Worm (Caenorhabditis elegans) whole organism, late embryonic: ENCODE measurements around the gene K11H3.5.

Experiments used
- Y22D7AL.16 ChIP-seq: sonication (generic microtip); optimal IDR thresholded peaks from 2 replicates; lab custom pipeline; 2016; ENCODE audit warnings: missing genetic modification characterization, missing compliant biosample characterization
- ahr-1 ChIP-seq: sonication (generic microtip); optimal IDR thresholded peaks from 2 replicates; lab custom pipeline; 2016; ENCODE audit warnings: missing genetic modification characterization, missing compliant biosample characterization
- ceh-19 ChIP-seq: fragments of 200-800 bp; sonication (Bioruptor generic); optimal IDR thresholded peaks from 2 replicates; lab custom pipeline; 2018; ENCODE audit warnings: mild to moderate bottlenecking, missing genetic modification characterization, missing compliant biosample characterization
- ceh-24 ChIP-seq: sonication (generic microtip); optimal IDR thresholded peaks from 2 replicates; lab custom pipeline; 2016; ENCODE audit warnings: mild to moderate bottlenecking, missing genetic modification characterization, missing compliant biosample characterization
- ceh-31 ChIP-seq: sonication (generic microtip); optimal IDR thresholded peaks from 2 replicates; lab custom pipeline; 2016; ENCODE audit warnings: missing genetic modification characterization, missing compliant biosample characterization
- ceh-45 ChIP-seq: fragments of 200-800 bp; sonication (Bioruptor generic); IDR thresholded peaks from 2 replicates; pipeline ENCODE4 v1.3.6; 2022; ENCODE audit warnings: missing genetic modification reagents, missing genetic modification characterization, missing compliant biosample characterization
- che-1 ChIP-seq: sonication (generic microtip); optimal IDR thresholded peaks from 2 replicates; lab custom pipeline; 2016; ENCODE audit warnings: mild to moderate bottlenecking, missing genetic modification characterization, missing compliant biosample characterization
- dmd-4 ChIP-seq: sonication (generic microtip); optimal IDR thresholded peaks from 2 replicates; lab custom pipeline; 2016; ENCODE audit warnings: borderline replicate concordance, missing genetic modification characterization, missing compliant biosample characterization
- dve-1 ChIP-seq: sonication (generic microtip); optimal IDR thresholded peaks from 2 replicates; lab custom pipeline; 2017; ENCODE audit warnings: antibody characterized with exemption, mild to moderate bottlenecking, missing genetic modification characterization, missing compliant biosample characterization
- elt-2 ChIP-seq: sonication (generic microtip); optimal IDR thresholded peaks from 2 replicates; lab custom pipeline; 2016; ENCODE audit warnings: missing genetic modification reagents, missing genetic modification characterization, missing compliant biosample characterization
- ets-4 ChIP-seq: sonication (generic microtip); optimal IDR thresholded peaks from 2 replicates; lab custom pipeline; 2016; ENCODE audit warnings: missing genetic modification characterization, missing compliant biosample characterization
- fkh-10 ChIP-seq: fragments of 150-350 bp; optimal IDR thresholded peaks from 2 replicates; lab custom pipeline; 2014; ENCODE audit warnings: missing biosample characterization, missing genetic modification reagents, missing genetic modification characterization
- fkh-6 ChIP-seq: sonication (generic microtip); optimal IDR thresholded peaks from 2 replicates; lab custom pipeline; 2016; ENCODE audit warnings: missing genetic modification characterization, missing compliant biosample characterization
- hlh-13 ChIP-seq: fragments of 200-800 bp; sonication (Bioruptor generic); optimal IDR thresholded peaks from 2 replicates; lab custom pipeline; 2018; ENCODE audit warnings: mild to moderate bottlenecking, missing genetic modification characterization, missing compliant biosample characterization
- hlh-30 ChIP-seq: sonication (generic microtip); optimal IDR thresholded peaks from 2 replicates; lab custom pipeline; 2017; ENCODE audit warnings: antibody characterized with exemption, missing genetic modification characterization, missing compliant biosample characterization; ENCODE audit not compliant: insufficient read depth
- hlh-6 ChIP-seq: sonication (generic microtip); optimal IDR thresholded peaks from 2 replicates; lab custom pipeline; 2016; ENCODE audit warnings: missing genotype, missing genetic modification characterization, missing compliant biosample characterization
- mec-3 ChIP-seq: sonication (generic microtip); optimal IDR thresholded peaks from 2 replicates; lab custom pipeline; 2016; ENCODE audit warnings: borderline replicate concordance, missing genetic modification characterization, missing compliant biosample characterization
- nfya-1 ChIP-seq: sonication (generic microtip); optimal IDR thresholded peaks from 2 replicates; lab custom pipeline; 2017; ENCODE audit warnings: missing genetic modification characterization, mild to moderate bottlenecking, missing compliant biosample characterization, antibody characterized with exemption, moderate library complexity
- nhr-11 ChIP-seq: fragments of 150-350 bp; optimal IDR thresholded peaks from 2 replicates; lab custom pipeline; 2014; ENCODE audit warnings: missing biosample characterization, missing genetic modification characterization
- npax-4 ChIP-seq: sonication (generic microtip); optimal IDR thresholded peaks from 2 replicates; lab custom pipeline; 2016; ENCODE audit warnings: missing genetic modification characterization, missing compliant biosample characterization
- pag-3 ChIP-seq: sonication (generic microtip); optimal IDR thresholded peaks from 2 replicates; lab custom pipeline; 2016; ENCODE audit warnings: missing compliant biosample characterization, missing genetic modification characterization, borderline replicate concordance
- pax-1 ChIP-seq: fragments of 150-350 bp; optimal IDR thresholded peaks from 2 replicates; lab custom pipeline; 2014; ENCODE audit warnings: missing biosample characterization, missing genetic modification characterization
- pha-2 ChIP-seq: sonication (generic microtip); optimal IDR thresholded peaks from 2 replicates; lab custom pipeline; 2017; ENCODE audit warnings: mild to moderate bottlenecking, missing genetic modification characterization, missing compliant biosample characterization
- pha-4 ChIP-seq: fragments of 150-350 bp; optimal IDR thresholded peaks from 2 replicates; lab custom pipeline; 2018; ENCODE audit warnings: missing biosample characterization, missing genetic modification reagents, missing genetic modification characterization
- pros-1 ChIP-seq: fragments of 150-350 bp; optimal IDR thresholded peaks from 2 replicates; lab custom pipeline; 2014; ENCODE audit warnings: missing biosample characterization, missing genetic modification reagents, missing genetic modification characterization
- ref-2 ChIP-seq: sonication (generic microtip); optimal IDR thresholded peaks from 2 replicates; lab custom pipeline; 2016; ENCODE audit warnings: missing genetic modification characterization, missing compliant biosample characterization
- rnt-1 ChIP-seq: sonication (generic microtip); optimal IDR thresholded peaks from 2 replicates; lab custom pipeline; 2016; ENCODE audit warnings: missing genetic modification characterization, missing compliant biosample characterization
- sdc-2 ChIP-seq: sonication (generic microtip); optimal IDR thresholded peaks from 2 replicates; lab custom pipeline; 2016; ENCODE audit warnings: missing genotype, missing genetic modification characterization, missing compliant biosample characterization
- sox-2 ChIP-seq: fragments of 200-800 bp; sonication (Bioruptor generic); IDR thresholded peaks from 2 replicates; pipeline ENCODE4 v1.3.6; 2022; ENCODE audit warnings: missing genetic modification reagents, missing genetic modification characterization, missing compliant biosample characterization
- syd-9 ChIP-seq: sonication (generic microtip); optimal IDR thresholded peaks from 2 replicates; lab custom pipeline; 2016; ENCODE audit warnings: mild to moderate bottlenecking, missing genetic modification characterization, moderate library complexity, missing compliant biosample characterization
- tbx-2 ChIP-seq: sonication (generic microtip); optimal IDR thresholded peaks from 2 replicates; lab custom pipeline; 2016; ENCODE audit warnings: missing genetic modification characterization, missing compliant biosample characterization
- tbx-7 ChIP-seq: sonication (generic microtip); optimal IDR thresholded peaks from 2 replicates; lab custom pipeline; 2016; ENCODE audit warnings: missing genotype, missing genetic modification characterization, missing compliant biosample characterization
- ttx-3 ChIP-seq: sonication (generic microtip); optimal IDR thresholded peaks from 2 replicates; lab custom pipeline; 2016; ENCODE audit warnings: missing genetic modification reagents, missing genetic modification characterization, missing compliant biosample characterization
- unc-86 ChIP-seq: sonication (generic microtip); optimal IDR thresholded peaks from 2 replicates; lab custom pipeline; 2016; ENCODE audit warnings: missing genetic modification characterization, missing compliant biosample characterization
- zip-5 ChIP-seq: sonication (generic microtip); optimal IDR thresholded peaks from 2 replicates; lab custom pipeline; 2016; ENCODE audit warnings: missing genetic modification characterization, missing compliant biosample characterization
- ztf-16 ChIP-seq: sonication (generic microtip); optimal IDR thresholded peaks from 2 replicates; lab custom pipeline; 2017; ENCODE audit warnings: missing genetic modification characterization, missing compliant biosample characterization

Gene K11H3.5

DNA sequence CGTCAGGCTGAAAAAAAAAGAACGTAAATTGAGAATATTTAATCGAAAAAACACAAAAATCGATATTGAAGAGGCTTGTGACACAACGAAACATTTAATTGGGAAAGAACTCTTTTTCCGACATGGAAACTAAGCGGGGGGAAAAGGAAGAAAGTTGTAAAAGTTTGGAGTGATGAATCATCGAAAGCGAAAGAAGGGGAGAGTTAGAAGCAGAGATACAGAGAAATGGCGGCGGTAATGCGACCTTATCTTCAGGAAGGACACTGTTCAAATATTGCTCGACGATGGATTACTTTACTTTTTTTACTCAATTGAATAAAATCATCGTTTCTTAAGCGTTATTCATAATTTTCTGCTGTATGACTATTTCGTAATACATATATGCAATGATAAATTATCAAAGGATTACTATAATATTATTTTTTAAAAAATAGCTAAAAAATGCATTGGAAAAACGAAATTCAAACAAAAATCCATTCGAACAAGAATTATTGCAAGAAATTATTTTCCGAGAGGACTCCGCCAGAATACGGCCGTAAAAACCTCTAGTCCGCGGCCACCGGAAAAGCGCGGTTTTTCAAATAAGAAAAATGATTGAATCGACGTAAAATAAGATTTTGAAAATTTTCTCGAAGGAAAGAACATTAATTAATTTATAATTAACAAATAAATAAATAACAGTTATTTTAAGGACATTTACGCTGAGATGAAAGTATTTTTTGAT lies 24.4 kb downstream of the K11H3.5 start, which contains the start of gene dhhc-4 (continued):
- no peak for TF ChIP-seq ztf-16 (tag; lab: Kevin White, UChicago)
- peak; percentile 90 for TF ChIP-seq ceh-31 (tag; lab: Kevin White, UChicago)
- TF ChIP-seq pag-3 (tag; lab: Kevin White, UChicago), result no peak
- TF ChIP-seq sox-2 (GFP tag; lab: Robert Waterston, UW), result no peak
- TF ChIP-seq che-1 (tag; lab: Kevin White, UChicago), result no peak
- no peak for TF ChIP-seq pha-4 (tag; lab: Kevin White, UChicago)
- TF ChIP-seq zip-5 (tag; lab: Kevin White, UChicago), result peak; percentile 70
- peak; percentile 79 for TF ChIP-seq tbx-7
- no peak for TF ChIP-seq syd-9
- peak; percentile 10 for TF ChIP-seq rnt-1
- no peak for TF ChIP-seq dmd-4 (tag; lab: Kevin White, UChicago)
- TF ChIP-seq pax-1 (tag; lab: Kevin White, UChicago), result no peak
- TF ChIP-seq hlh-30 (tag; lab: Kevin White, UChicago), result no peak
- TF ChIP-seq dve-1 (tag; lab: Kevin White, UChicago), result no peak
- TF ChIP-seq sdc-2 (tag; lab: Kevin White, UChicago), result no peak
- TF ChIP-seq nhr-11 (tag; lab: Kevin White, UChicago), result no peak
- no peak for TF ChIP-seq Y22D7AL.16 (tag; lab: Kevin White, UChicago)
- peak; percentile 11 for TF ChIP-seq pha-2 (tag; lab: Kevin White, UChicago)

DNA sequence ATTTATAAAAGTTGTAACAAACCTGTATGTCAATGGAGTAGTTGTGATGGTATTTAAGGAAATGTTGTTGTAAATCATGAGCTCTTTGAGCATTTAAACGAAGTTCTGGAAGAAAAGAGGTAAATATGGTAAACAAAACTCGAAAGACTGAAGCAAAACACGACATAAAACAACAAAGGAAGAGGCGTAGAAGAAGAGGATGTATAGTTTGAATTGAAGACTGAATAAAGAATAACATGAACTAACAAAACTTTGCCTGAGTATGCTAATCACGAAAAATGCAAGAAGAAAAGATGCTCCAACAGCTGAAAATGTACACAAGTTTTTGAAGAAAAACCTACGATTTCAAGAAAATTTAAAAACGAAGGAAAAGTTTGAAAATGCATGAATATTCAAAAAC lies 27.5 kb downstream of the K11H3.5 start, which contains the start of gene ZK757.1:
TSS of gene ZK757.1 (minus strand) at position 101 of the 400 bp plus-strand sequence.
- TF ChIP-seq ets-4 (tag; lab: Kevin White, UChicago) (no peak), elt-2 (tag; lab: Kevin White, UChicago) (no peak), mec-3 (tag; lab: Kevin White, UChicago) (no peak), Y22D7AL.16 (tag; lab: Kevin White, UChicago) (no peak), ahr-1 (tag; lab: Kevin White, UChicago) (no peak), ceh-19 (GFP tag; lab: Kevin White, UChicago) (no peak), ceh-31 (tag; lab: Kevin White, UChicago) (no peak), pros-1 (tag; lab: Kevin White, UChicago) (no peak), fkh-6 (no peak), sdc-2 (tag; lab: Kevin White, UChicago) (no peak), zip-5 (tag; lab: Kevin White, UChicago) (no peak), ceh-24 (no peak), ceh-45 (no peak), unc-86 (tag; lab: Kevin White, UChicago) (no peak), hlh-6 (tag; lab: Kevin White, UChicago) (no peak), rnt-1 (no peak)

DNA sequence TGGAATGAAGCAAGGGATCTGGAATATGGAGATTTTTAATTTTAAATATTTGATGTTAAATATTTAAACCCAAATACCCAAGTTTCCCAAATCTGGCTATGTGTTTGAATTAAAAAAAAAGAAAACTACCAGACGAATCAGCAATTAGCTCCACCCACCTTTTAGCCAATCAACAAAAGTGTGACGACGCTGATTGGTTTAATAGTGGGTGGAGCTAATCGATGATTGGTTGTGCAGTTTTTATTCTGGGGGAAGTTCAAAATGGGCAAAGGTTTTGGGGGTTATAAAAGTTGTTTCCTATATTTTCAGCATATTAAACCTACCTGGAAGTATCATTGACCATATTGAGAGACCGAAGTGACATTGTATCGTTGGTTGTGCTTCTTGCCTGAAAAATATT lies 30.9 kb downstream of the K11H3.5 start:
- TF ChIP-seq nfya-1 (tag; lab: Kevin White, UChicago) (peak; percentile 57), pag-3 (tag; lab: Kevin White, UChicago) (no peak)
- TF ChIP-seq, all 69 proteins: peak for 1

DNA sequence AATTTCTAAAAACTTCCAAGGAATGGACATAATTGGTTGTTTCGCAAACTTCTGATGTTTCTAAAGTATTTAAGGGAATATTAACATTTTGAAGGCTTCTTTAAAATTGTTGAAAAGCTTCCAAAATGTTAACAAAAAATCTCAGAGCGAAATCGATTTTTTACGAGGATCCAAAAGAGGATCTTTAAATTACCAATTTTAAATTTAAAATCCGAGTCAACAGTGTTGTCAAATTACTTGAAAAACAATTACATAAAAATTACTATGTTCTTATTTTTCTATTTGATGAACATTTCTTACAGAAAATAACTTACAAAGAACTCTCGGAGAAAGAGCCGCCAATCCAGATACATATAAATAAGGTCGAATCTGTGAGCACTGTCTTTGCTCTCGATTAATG lies 33.4 kb downstream of the K11H3.5 start, which contains the start of gene ZK757.10:
TSS of gene ZK757.10 (plus strand) at position 301 of the 400 bp plus-strand sequence.
- TF ChIP-seq mec-3 (tag; lab: Kevin White, UChicago), result no peak
- no peak for TF ChIP-seq ttx-3 (tag; lab: Kevin White, UChicago)
- no peak for TF ChIP-seq ceh-45
- TF ChIP-seq dmd-4 (tag; lab: Kevin White, UChicago), result no peak
- TF ChIP-seq npax-4 (tag; lab: Kevin White, UChicago), result no peak
- TF ChIP-seq ref-2 (tag; lab: Kevin White, UChicago), result no peak
- TF ChIP-seq sox-2 (GFP tag; lab: Robert Waterston, UW), result no peak
- TF ChIP-seq ceh-31 (tag; lab: Kevin White, UChicago), result no peak
- TF ChIP-seq rnt-1, result no peak
- TF ChIP-seq fkh-10 (GFP tag; lab: Kevin White, UChicago), result no peak
- TF ChIP-seq hlh-13 (GFP tag; lab: Kevin White, UChicago), result no peak
- no peak for TF ChIP-seq ahr-1 (tag; lab: Kevin White, UChicago)
- no peak for TF ChIP-seq hlh-6 (tag; lab: Kevin White, UChicago)
- no peak for TF ChIP-seq pros-1 (tag; lab: Kevin White, UChicago)
- TF ChIP-seq tbx-2 (tag; lab: Kevin White, UChicago), result no peak
